Worm (Caenorhabditis elegans) whole organism, young adult: ENCODE data around the gene ufc-1.

Experiments used
- B0336.3 ChIP-seq: fragments of 200-800 bp; sonication (Bioruptor generic); IDR thresholded peaks from 2 replicates; pipeline ENCODE4 v1.3.6; 2022; ENCODE audit warnings: missing genetic modification characterization, missing compliant biosample characterization
- F39B2.1 ChIP-seq: fragments of 200-800 bp; sonication (Bioruptor generic); IDR thresholded peaks from 2 replicates; pipeline ENCODE4 v1.3.6; 2022; ENCODE audit warnings: missing genetic modification reagents, missing genetic modification characterization, missing compliant biosample characterization
- K12H6.12 ChIP-seq: fragments of 200-800 bp; sonication (Bioruptor generic); optimal IDR thresholded peaks from 2 replicates; lab custom pipeline; 2018; ENCODE audit warnings: mild to moderate bottlenecking, missing genetic modification characterization, missing compliant biosample characterization
- bed-2 ChIP-seq: fragments of 200-800 bp; sonication (Bioruptor generic); IDR thresholded peaks from 2 replicates; pipeline ENCODE4 v1.3.6; 2022; ENCODE audit warnings: missing genetic modification reagents, missing genetic modification characterization, missing compliant biosample characterization
- ceh-40 ChIP-seq: fragments of 200-800 bp; sonication (Bioruptor generic); IDR thresholded peaks from 2 replicates; pipeline ENCODE4 v1.3.6; 2022; ENCODE audit warnings: missing genetic modification characterization, missing compliant biosample characterization
- ceh-91 ChIP-seq: fragments of 200-800 bp; sonication (Bioruptor generic); IDR thresholded peaks from 2 replicates; pipeline ENCODE4 v1.3.6; 2022; ENCODE audit warnings: missing genetic modification reagents, missing genetic modification characterization, missing compliant biosample characterization
- efl-1 ChIP-seq: fragments of 150-350 bp; optimal IDR thresholded peaks from 2 replicates; lab custom pipeline; 2014; ENCODE audit warnings: missing biosample characterization, missing genetic modification reagents, missing genetic modification characterization
- fkh-3 ChIP-seq: sonication (generic microtip); optimal IDR thresholded peaks from 2 replicates; lab custom pipeline; 2016; ENCODE audit warnings: mild to moderate bottlenecking, missing genetic modification characterization, missing compliant biosample characterization
- hlh-12 ChIP-seq: sonication (generic microtip); optimal IDR thresholded peaks from 2 replicates; lab custom pipeline; 2016; ENCODE audit warnings: missing genetic modification characterization, missing compliant biosample characterization
- mes-4 ChIP-seq: sonication (generic microtip); optimal IDR thresholded peaks from 2 replicates; lab custom pipeline; 2016; ENCODE audit warnings: missing genotype, missing genetic modification characterization, missing compliant biosample characterization
- nfyb-1 ChIP-seq: fragments of 200-800 bp; sonication (Bioruptor generic); IDR thresholded peaks from 2 replicates; pipeline ENCODE4 v1.3.6; 2022; ENCODE audit warnings: missing genetic modification reagents, missing genetic modification characterization, missing compliant biosample characterization
- pha-4 ChIP-seq: fragments of 150-350 bp; sonication (generic microtip); optimal IDR thresholded peaks from 2 replicates; lab custom pipeline; 2014; ENCODE audit warnings: missing biosample characterization, missing genetic modification reagents, missing genetic modification characterization
- snpc-4 ChIP-seq, 5 experiments: fragments of 150-350 bp in 1 of 5; sonication (generic microtip) in 4 of 5; optimal IDR thresholded peaks; 2 replicates each; lab custom pipeline; 2014 to 2018; ENCODE audit warnings: missing genetic modification characterization in 5 of 5, missing biosample characterization in 3 of 5, antibody characterized with exemption in 2 of 5, mild to moderate bottlenecking in 2 of 5, missing compliant biosample characterization in 2 of 5, missing genotype in 2 of 5, moderate library complexity in 2 of 5, missing genetic modification reagents in 1 of 5

- TF ChIP-seq fkh-3 (tag; lab: Kevin White, UChicago) (no peak), K12H6.12 (tag; lab: Kevin White, UChicago) (no peak), pha-4 (tag; lab: Kevin White, UChicago) (no peak), ceh-91 (GFP tag; lab: Robert Waterston, UW) (no peak), B0336.3 (no peak), snpc-4 (GFP tag; optimal IDR thresholded peaks at IDR 0.05; lab: Kevin White, UChicago) (no peak), snpc-4 (tag; optimal IDR thresholded peaks at IDR 0.05; lab: Kevin White, UChicago) (no peak), hlh-12 (tag; lab: Kevin White, UChicago) (no peak), ceh-40 (GFP tag; lab: Robert Waterston, UW) (no peak), nfyb-1 (GFP tag; lab: Robert Waterston, UW) (no peak), mes-4 (no peak), F39B2.1 (GFP tag; lab: Robert Waterston, UW) (no peak), efl-1 (GFP tag; lab: Kevin White, UChicago) (no peak), bed-2 (GFP tag; lab: Robert Waterston, UW) (no peak)
These were observed 21.5 kb upstream of the ufc-1 start for ce11 chrIII:9309840-9310239.
